Fruit fly (Drosophila melanogaster): ENCODE measurements around the gene mmm.
A peak's percentile ranks its signal among the peaks of the same experiment; 100 is the strongest.

mmm gene

dm6 chr3L:7544639-7545183 is 38.5 kb upstream of the mmm start:
- TF ChIP-seq CrebB (tag; optimal IDR thresholded peaks at IDR 0.05) (no peak), sens (GFP tag) (peak; percentile 17), Blimp-1 (GFP tag; optimal IDR thresholded peaks at IDR 0.05) (peak; percentile 70)

- TF ChIP-seq CG5953 (GFP tag; IDR thresholded peaks at IDR 0.05) (no peak), CG1647 (GFP tag; optimal IDR thresholded peaks at IDR 0.05) (no peak), CG12236 (GFP tag; optimal IDR thresholded peaks at IDR 0.05) (no peak), Drgx (GFP tag; IDR thresholded peaks at IDR 0.05) (no peak), slou (GFP tag; optimal IDR thresholded peaks at IDR 0.05) (no peak), BEAF-32 (GFP tag; optimal IDR thresholded peaks at IDR 0.05) (no peak), zen (tag; optimal IDR thresholded peaks at IDR 0.05) (no peak), mirr (GFP tag; optimal IDR thresholded peaks at IDR 0.05) (no peak), eve (GFP tag; optimal IDR thresholded peaks at IDR 0.05) (no peak), ranshi (GFP tag; IDR thresholded peaks at IDR 0.05) (no peak), CG11085 (GFP tag; IDR thresholded peaks at IDR 0.05) (no peak), CG5180 (GFP tag; optimal IDR thresholded peaks at IDR 0.05) (no peak), Dek (tag; optimal IDR thresholded peaks at IDR 0.05) (no peak)
These were observed 37.7 kb upstream of the mmm start for dm6 chr3L:7545562-7545961.

- TF ChIP-seq CG32772 (GFP tag; IDR thresholded peaks at IDR 0.05): no peak
- TF ChIP-seq CG2889 (GFP tag; IDR thresholded peaks at IDR 0.05): no peak
- no peak for TF ChIP-seq CG11695 (GFP tag; IDR thresholded peaks at IDR 0.05)
- peak; percentile 46 for TF ChIP-seq sens (GFP tag)
- TF ChIP-seq CG10654 (GFP tag; optimal IDR thresholded peaks at IDR 0.05): no peak
- no peak for TF ChIP-seq ab (GFP tag; optimal IDR thresholded peaks at IDR 0.05)
- no peak for TF ChIP-seq D19B (GFP tag; optimal IDR thresholded peaks at IDR 0.05)
- peak; percentile 30 for TF ChIP-seq Blimp-1 (GFP tag; optimal IDR thresholded peaks at IDR 0.05)
- no peak for TF ChIP-seq zen2 (GFP tag; IDR thresholded peaks at IDR 0.05; ENCODE audit: partially characterized antibody)
- no peak for TF ChIP-seq gem (tag; optimal IDR thresholded peaks at IDR 0.05)
- no peak for TF ChIP-seq Hmr (GFP tag; optimal IDR thresholded peaks at IDR 0.05)
- TF ChIP-seq CG12942 (GFP tag; optimal IDR thresholded peaks at IDR 0.05): no peak
- TF ChIP-seq Drgx (GFP tag; IDR thresholded peaks at IDR 0.05): peak; percentile 47
- TF ChIP-seq MBD-R2 (GFP tag; IDR thresholded peaks at IDR 0.05): no peak
- no peak for TF ChIP-seq emc (GFP tag; optimal IDR thresholded peaks at IDR 0.05)
- no peak for TF ChIP-seq CG17186 (GFP tag; optimal IDR thresholded peaks at IDR 0.05)
- no peak for TF ChIP-seq CG11504 (tag; optimal IDR thresholded peaks at IDR 0.05)
These were observed 33.0 kb upstream of the mmm start for dm6 chr3L:7550225-7550624.

- TF ChIP-seq onecut (GFP tag; IDR thresholded peaks at IDR 0.05): no peak
- no peak for TF ChIP-seq eyg (GFP tag; optimal IDR thresholded peaks at IDR 0.05)
- peak; percentile 67 for TF ChIP-seq sens (GFP tag)
- TF ChIP-seq E2f2 (GFP tag; IDR thresholded peaks at IDR 0.05): no peak
- TF ChIP-seq sc (optimal IDR thresholded peaks at IDR 0.05): no peak
- no peak for TF ChIP-seq sc (GFP tag; optimal IDR thresholded peaks at IDR 0.05)
These were observed 30.8 kb upstream of the mmm start for dm6 chr3L:7552446-7552845.

- peak in 1 of 2 experiments; percentile 23 for TF ChIP-seq Pdp1 (GFP tag; optimal IDR thresholded peaks at IDR 0.05)
- TF ChIP-seq wdn (GFP tag; IDR thresholded peaks at IDR 0.05): no peak
- no peak for TF ChIP-seq Dip2 (GFP tag; IDR thresholded peaks at IDR 0.05)
- peak; percentile 53 for TF ChIP-seq Blimp-1 (GFP tag; optimal IDR thresholded peaks at IDR 0.05)
- no peak for TF ChIP-seq pzg (GFP tag; optimal IDR thresholded peaks at IDR 0.05)
- peak; percentile 76 for TF ChIP-seq oc (tag; optimal IDR thresholded peaks at IDR 0.05)
These were observed 30.2 kb upstream of the mmm start for dm6 chr3L:7553062-7553461.

Data from whole organism, embryonic.